Fruit fly (Drosophila melanogaster) whole organism, wandering third instar larva: ENCODE results near the gene Shc.

ENCODE experiments used
- Abd-B ChIP-seq: fragments of >200 bp; optimal IDR thresholded peaks from 2 replicates; lab custom pipeline; 2017; ENCODE audit warnings: missing biosample characterization, missing genetic modification characterization
- CG9705 ChIP-seq: fragments of 200-800 bp; sonication (Bioruptor generic); optimal IDR thresholded peaks from 2 replicates; lab custom pipeline; 2018; ENCODE audit warnings: missing biosample characterization, mild to moderate bottlenecking, missing genetic modification characterization
- Dif ChIP-seq: fragments of 200-275, 200-300 bp; sonication (Bioruptor generic); optimal IDR thresholded peaks from 2 replicates; lab custom pipeline; 2018; ENCODE audit warnings: missing biosample characterization, missing genetic modification characterization; ENCODE audit not compliant: partially characterized antibody
- Hr78 ChIP-seq: fragments of >200 bp; optimal IDR thresholded peaks from 2 replicates; lab custom pipeline; 2017; ENCODE audit warnings: missing biosample characterization, missing genetic modification characterization
- Mio ChIP-seq: sonication (Bioruptor generic); optimal IDR thresholded peaks from 2 replicates; lab custom pipeline; 2016; ENCODE audit warnings: missing biosample characterization, missing genetic modification characterization
- Rel ChIP-seq, 2 experiments: fragments of 200-800 bp; sonication (Bioruptor generic) in 1 of 2; optimal IDR thresholded peaks; 2 replicates in 1 of 2; 3 replicates in 1 of 2; lab custom pipeline; 2016 to 2019; ENCODE audit warnings: mild to moderate bottlenecking in 2 of 2, missing biosample characterization in 2 of 2, missing genetic modification characterization in 2 of 2, moderate library complexity in 1 of 2
- br ChIP-seq: fragments of 200-800 bp; sonication (Bioruptor generic); optimal IDR thresholded peaks from 2 replicates; lab custom pipeline; 2016; ENCODE audit warnings: missing biosample characterization, missing genetic modification characterization
- h ChIP-seq: fragments of 200-800 bp; sonication (Bioruptor generic); optimal IDR thresholded peaks from 3 replicates; lab custom pipeline; 2016; ENCODE audit warnings: missing biosample characterization, mild to moderate bottlenecking, missing genetic modification characterization
- pan ChIP-seq: fragments of >200 bp; optimal IDR thresholded peaks from 2 replicates; lab custom pipeline; 2017

dm6 chr3L:9424528-9424911 is 2.3 kb upstream of the Shc start:
- no peak for TF ChIP-seq Dif (GFP tag; lab: Kevin White, UChicago)
- TF ChIP-seq h = no peak
- no peak for TF ChIP-seq Hr78 (GFP tag; lab: Kevin White, UChicago)
- TF ChIP-seq Mio (GFP tag; lab: Kevin White, UChicago) = no peak
- TF ChIP-seq CG9705 (GFP tag; lab: Kevin White, UChicago) = no peak
- TF ChIP-seq br (GFP tag; lab: Kevin White, UChicago) = no peak
- no peak for TF ChIP-seq Abd-B (GFP tag; lab: Kevin White, UChicago)
- no peak for TF ChIP-seq pan (lab: Kevin White, UChicago)
- TF ChIP-seq Rel (GFP tag; optimal IDR thresholded peaks at IDR 0.05; lab: Kevin White, UChicago) = no peak
- no peak for TF ChIP-seq Rel (tag; optimal IDR thresholded peaks at IDR 0.05; lab: Kevin White, UChicago)
